Worm (Caenorhabditis elegans): ENCODE measurements around the gene rrf-3.

DNA sequence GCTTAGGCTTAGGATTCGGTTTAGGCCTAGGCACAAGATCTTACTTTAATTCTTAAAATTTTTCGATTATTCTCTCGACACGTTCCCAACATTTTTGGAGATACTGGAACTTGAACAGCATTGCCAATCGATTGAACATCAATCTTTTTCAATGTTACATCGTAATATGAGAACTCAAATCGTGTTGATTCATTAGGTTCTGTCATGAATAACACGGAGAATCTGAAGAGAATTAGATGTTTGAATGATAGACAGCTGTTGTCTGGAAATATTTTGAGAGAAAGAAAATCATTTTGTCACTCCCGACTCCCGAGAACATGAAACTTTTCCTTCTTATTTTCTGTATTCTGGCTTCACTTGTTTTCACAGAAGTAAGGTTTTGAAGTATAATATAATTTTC lies 7.0 kb downstream of the rrf-3 start, which contains the start of gene T05C12.15:
- TF ChIP-seq nhr-12 (tag; optimal IDR thresholded peaks at IDR 0.05) (no peak), aly-2 (tag; optimal IDR thresholded peaks at IDR 0.05) (no peak), ama-1 (optimal IDR thresholded peaks at IDR 0.05) (no peak), unc-39 (tag; optimal IDR thresholded peaks at IDR 0.05) (no peak), egl-27 (tag; optimal IDR thresholded peaks at IDR 0.05) (no peak), skn-1 (tag; optimal IDR thresholded peaks at IDR 0.05) (no peak), nhr-23 (tag; optimal IDR thresholded peaks at IDR 0.05) (no peak)

All from whole organism, L3 larva.